Worm (Caenorhabditis elegans): ENCODE results near the gene csr-1.

The csr-1 gene

ce11 chrIV:7954006-7954405 is 3.1 kb upstream of the csr-1 start:
- TF ChIP-seq unc-55 (GFP tag; optimal IDR thresholded peaks at IDR 0.05), result no peak
- no peak for TF ChIP-seq syd-9 (tag; optimal IDR thresholded peaks at IDR 0.05)
- no peak for TF ChIP-seq zip-5 (tag; optimal IDR thresholded peaks at IDR 0.05)
- TF ChIP-seq odd-2 (tag; optimal IDR thresholded peaks at IDR 0.05), result no peak
- TF ChIP-seq tbx-7 (tag; optimal IDR thresholded peaks at IDR 0.05), result no peak
- TF ChIP-seq ceh-9 (tag; optimal IDR thresholded peaks at IDR 0.05), result no peak
- TF ChIP-seq nhr-232 (tag; optimal IDR thresholded peaks at IDR 0.05), result no peak
- no peak for TF ChIP-seq ceh-31 (tag; optimal IDR thresholded peaks at IDR 0.05)
- no peak for TF ChIP-seq tbx-2 (tag; optimal IDR thresholded peaks at IDR 0.05)
- TF ChIP-seq K09A11.1 (tag; optimal IDR thresholded peaks at IDR 0.05; ENCODE audit: insufficient read depth), result no peak
- no peak for TF ChIP-seq dmd-4 (tag; optimal IDR thresholded peaks at IDR 0.05; ENCODE audit: borderline replicate concordance)
- TF ChIP-seq elt-2 (tag; optimal IDR thresholded peaks at IDR 0.05), result no peak
- no peak for TF ChIP-seq che-1 (tag; optimal IDR thresholded peaks at IDR 0.05)
- TF ChIP-seq sdc-2 (tag; optimal IDR thresholded peaks at IDR 0.05), result no peak
- no peak for TF ChIP-seq nhr-11 (tag; optimal IDR thresholded peaks at IDR 0.05)
- no peak for TF ChIP-seq ztf-16 (tag; optimal IDR thresholded peaks at IDR 0.05)
- TF ChIP-seq ceh-30 (tag; optimal IDR thresholded peaks at IDR 0.05), result no peak
- TF ChIP-seq ceh-2 (tag; optimal IDR thresholded peaks at IDR 0.05), result no peak
- no peak for TF ChIP-seq hlh-15 (tag; optimal IDR thresholded peaks at IDR 0.05)
- no peak for TF ChIP-seq Y22D7AL.16 (tag; optimal IDR thresholded peaks at IDR 0.05)

ce11 chrIV:7955849-7956248 is 1.2 kb upstream of the csr-1 start, which contains the start of gene ceh-19:
Gene ceh-19, minus strand, starts transcription at chrIV:7955949.
- TF ChIP-seq pha-4 (tag; optimal IDR thresholded peaks at IDR 0.05) (no peak), hlh-30 (tag; optimal IDR thresholded peaks at IDR 0.05; ENCODE audit: insufficient read depth) (no peak), mec-3 (tag; optimal IDR thresholded peaks at IDR 0.05; ENCODE audit: borderline replicate concordance) (no peak), odd-2 (tag; optimal IDR thresholded peaks at IDR 0.05) (no peak)

ce11 chrIV:7957504-7957903 is 437 bp downstream of the csr-1 start, which contains the start of gene frpr-10:
Gene frpr-10, plus strand, starts transcription at chrIV:7957804.
- TF ChIP-seq T23F11.4 (GFP tag; optimal IDR thresholded peaks at IDR 0.05) (no peak), C08G9.2 (tag; optimal IDR thresholded peaks at IDR 0.05) (no peak), elt-2 (tag; optimal IDR thresholded peaks at IDR 0.05) (no peak), dve-1 (tag; optimal IDR thresholded peaks at IDR 0.05) (no peak), pag-3 (tag; optimal IDR thresholded peaks at IDR 0.05; ENCODE audit: borderline replicate concordance) (no peak), F13H6.1 (tag; optimal IDR thresholded peaks at IDR 0.05) (no peak), tbx-2 (tag; optimal IDR thresholded peaks at IDR 0.05) (no peak), ztf-16 (tag; optimal IDR thresholded peaks at IDR 0.05) (no peak)

ce11 chrIV:7958092-7958491 is 1.0 kb downstream of the csr-1 start:
- TF ChIP-seq nfya-1 (tag; optimal IDR thresholded peaks at IDR 0.05) (no peak), ztf-16 (tag; optimal IDR thresholded peaks at IDR 0.05) (no peak), ahr-1 (tag; optimal IDR thresholded peaks at IDR 0.05) (no peak), unc-55 (GFP tag; optimal IDR thresholded peaks at IDR 0.05) (no peak), ceh-31 (tag; optimal IDR thresholded peaks at IDR 0.05) (no peak), ceh-34 (tag; optimal IDR thresholded peaks at IDR 0.05) (no peak), madf-2 (tag; optimal IDR thresholded peaks at IDR 0.05) (no peak), Y22D7AL.16 (tag; optimal IDR thresholded peaks at IDR 0.05) (no peak), ets-4 (tag; optimal IDR thresholded peaks at IDR 0.05) (no peak), pha-4 (tag; optimal IDR thresholded peaks at IDR 0.05) (no peak), dve-1 (tag; optimal IDR thresholded peaks at IDR 0.05) (no peak), ceh-30 (tag; optimal IDR thresholded peaks at IDR 0.05) (no peak), pros-1 (tag; optimal IDR thresholded peaks at IDR 0.05) (no peak), ref-2 (tag; optimal IDR thresholded peaks at IDR 0.05) (no peak), ceh-24 (tag; optimal IDR thresholded peaks at IDR 0.05) (no peak), sox-4 (tag; optimal IDR thresholded peaks at IDR 0.05) (no peak), hlh-30 (tag; optimal IDR thresholded peaks at IDR 0.05; ENCODE audit: insufficient read depth) (no peak), tbx-7 (tag; optimal IDR thresholded peaks at IDR 0.05) (no peak), sox-2 (GFP tag; IDR thresholded peaks at IDR 0.05) (no peak)
